Worm (Caenorhabditis elegans) whole organism, young adult: Measurements from ENCODE around the gene W01D2.1.

Source experiments
- F33H1.4 ChIP-seq: fragments of 200-800 bp; sonication (Bioruptor generic); IDR thresholded peaks from 2 replicates; pipeline ENCODE4 v1.3.6; 2022; ENCODE audit warnings: missing genetic modification reagents, missing genetic modification characterization, missing compliant biosample characterization
- F39B2.1 ChIP-seq: fragments of 200-800 bp; sonication (Bioruptor generic); IDR thresholded peaks from 2 replicates; pipeline ENCODE4 v1.3.6; 2022; ENCODE audit warnings: missing genetic modification reagents, missing genetic modification characterization, missing compliant biosample characterization
- K11D2.4 ChIP-seq: fragments of 200-800 bp; sonication (Bioruptor generic); IDR thresholded peaks from 2 replicates; pipeline ENCODE4 v1.3.6; 2022; ENCODE audit warnings: missing genetic modification reagents, missing genetic modification characterization, missing compliant biosample characterization
- K12H6.12 ChIP-seq: fragments of 200-800 bp; sonication (Bioruptor generic); optimal IDR thresholded peaks from 2 replicates; lab custom pipeline; 2018; ENCODE audit warnings: mild to moderate bottlenecking, missing genetic modification characterization, missing compliant biosample characterization
- Y53G8AR.9 ChIP-seq: fragments of 200-800 bp; sonication (Bioruptor generic); conservative IDR thresholded peaks from 2 replicates; pipeline ENCODE4 v1.3.6; 2022; ENCODE audit warnings: missing genetic modification reagents, missing genetic modification characterization, missing compliant biosample characterization
- Y56A3A.18 ChIP-seq: fragments of 200-800 bp; sonication (Bioruptor generic); IDR thresholded peaks from 2 replicates; pipeline ENCODE4 v1.3.6; 2022; ENCODE audit warnings: missing genetic modification reagents, missing genetic modification characterization, missing compliant biosample characterization
- Y95B8A.8 ChIP-seq: fragments of 200-800 bp; sonication (Bioruptor generic); IDR thresholded peaks from 2 replicates; pipeline ENCODE4 v1.3.6; 2022; ENCODE audit warnings: missing genetic modification reagents, missing genetic modification characterization, missing compliant biosample characterization
- ama-1 ChIP-seq, 3 experiments: fragments of 150-350 bp in 1 of 3; sonication (generic microtip) in 2 of 3; optimal IDR thresholded peaks; 2 replicates each; lab custom pipeline; 2014 to 2018; ENCODE audit warnings: missing biosample characterization in 2 of 3, missing genetic modification characterization in 2 of 3, missing genetic modification reagents in 2 of 3
- aptf-2 ChIP-seq: fragments of 200-800 bp; sonication (Bioruptor generic); conservative IDR thresholded peaks from 2 replicates; pipeline ENCODE4 v1.3.6; 2022; ENCODE audit warnings: missing genetic modification reagents, missing genetic modification characterization, missing compliant biosample characterization
- attf-3 ChIP-seq: fragments of 200-800 bp; sonication (Bioruptor generic); conservative IDR thresholded peaks from 2 replicates; pipeline ENCODE4 v1.3.6; 2022; ENCODE audit warnings: missing genetic modification reagents, missing genetic modification characterization, missing compliant biosample characterization
- bed-1 ChIP-seq: fragments of 200-800 bp; sonication (Bioruptor generic); IDR thresholded peaks from 2 replicates; pipeline ENCODE4 v1.3.6; 2022; ENCODE audit warnings: missing genetic modification reagents, missing genetic modification characterization, missing compliant biosample characterization
- ccch-3 ChIP-seq: fragments of 200-800 bp; sonication (Bioruptor generic); optimal IDR thresholded peaks from 2 replicates; lab custom pipeline; 2018; ENCODE audit warnings: mild to moderate bottlenecking, missing genetic modification characterization, missing compliant biosample characterization
- cebp-1 ChIP-seq, 2 experiments: fragments of 200-800 bp in 1 of 2; sonication (Bioruptor generic) in 1 of 2; sonication (generic microtip) in 1 of 2; IDR thresholded peaks in 1 of 2; optimal IDR thresholded peaks in 1 of 2; 2 replicates each; pipeline versions ENCODE4 v1.3.6 to Lab custom; 2017 to 2022; ENCODE audit warnings: missing compliant biosample characterization in 2 of 2, missing genetic modification characterization in 2 of 2, mild to moderate bottlenecking in 1 of 2, missing genetic modification reagents in 1 of 2, moderate library complexity in 1 of 2
- ceh-100 ChIP-seq: fragments of 200-800 bp; sonication (Bioruptor generic); IDR thresholded peaks from 2 replicates; pipeline ENCODE4 v1.3.6; 2022; ENCODE audit warnings: missing genetic modification reagents, missing genetic modification characterization, missing compliant biosample characterization
- ceh-27 ChIP-seq: fragments of 200-800 bp; sonication (Bioruptor generic); optimal IDR thresholded peaks from 2 replicates; lab custom pipeline; 2018; ENCODE audit warnings: mild to moderate bottlenecking, missing genetic modification characterization, moderate library complexity, missing compliant biosample characterization
- ceh-79 ChIP-seq: sonication (generic microtip); optimal IDR thresholded peaks from 2 replicates; lab custom pipeline; 2017; ENCODE audit warnings: mild to moderate bottlenecking, missing genetic modification characterization, missing compliant biosample characterization
- ceh-91 ChIP-seq: fragments of 200-800 bp; sonication (Bioruptor generic); IDR thresholded peaks from 2 replicates; pipeline ENCODE4 v1.3.6; 2022; ENCODE audit warnings: missing genetic modification reagents, missing genetic modification characterization, missing compliant biosample characterization
- chd-7 ChIP-seq: sonication (generic microtip); optimal IDR thresholded peaks from 2 replicates; lab custom pipeline; 2016; ENCODE audit warnings: mild to moderate bottlenecking, missing genetic modification characterization, moderate library complexity, missing compliant biosample characterization
- die-1 ChIP-seq: sonication (generic microtip); optimal IDR thresholded peaks from 2 replicates; lab custom pipeline; 2016; ENCODE audit warnings: missing genotype, mild to moderate bottlenecking, missing genetic modification characterization, missing compliant biosample characterization
- dox-1 ChIP-seq: fragments of 200-800 bp; sonication (Bioruptor generic); IDR thresholded peaks from 2 replicates; pipeline ENCODE4 v1.3.6; 2022; ENCODE audit warnings: missing genetic modification reagents, missing genetic modification characterization, missing compliant biosample characterization
- dpl-1 ChIP-seq: fragments of 150-350 bp; optimal IDR thresholded peaks from 2 replicates; lab custom pipeline; 2014; ENCODE audit warnings: missing biosample characterization, missing genetic modification reagents, missing genetic modification characterization
- egl-44 ChIP-seq: fragments of 200-800 bp; sonication (Bioruptor generic); IDR thresholded peaks from 2 replicates; pipeline ENCODE4 v1.3.6; 2022; ENCODE audit warnings: missing genetic modification reagents, missing genetic modification characterization, missing compliant biosample characterization
- egrh-3 ChIP-seq: fragments of 200-800 bp; sonication (Bioruptor generic); IDR thresholded peaks from 2 replicates; pipeline ENCODE4 v1.3.6; 2022; ENCODE audit warnings: missing genetic modification reagents, missing genetic modification characterization, missing compliant biosample characterization
- ekl-4 ChIP-seq: fragments of 200-800 bp; sonication (Bioruptor generic); IDR thresholded peaks from 2 replicates; pipeline ENCODE4 v1.3.6; 2022; ENCODE audit warnings: missing genetic modification reagents, missing genetic modification characterization, missing compliant biosample characterization
- hlh-26 ChIP-seq: fragments of 200-800 bp; sonication (Bioruptor generic); conservative IDR thresholded peaks from 2 replicates; pipeline ENCODE4 v1.3.6; 2022; ENCODE audit warnings: missing genetic modification reagents, missing genetic modification characterization, missing compliant biosample characterization
- hmg-1.2 ChIP-seq: fragments of 200-800 bp; sonication (Bioruptor generic); IDR thresholded peaks from 2 replicates; pipeline ENCODE4 v1.3.6; 2022; ENCODE audit warnings: missing genetic modification reagents, missing genetic modification characterization, missing compliant biosample characterization
- hsf-1 ChIP-seq: fragments of 200-800 bp; sonication (Bioruptor generic); IDR thresholded peaks from 2 replicates; pipeline ENCODE4 v1.3.6; 2022; ENCODE audit warnings: missing genetic modification reagents, missing genetic modification characterization, missing compliant biosample characterization
- let-526 ChIP-seq: fragments of 200-800 bp; sonication (Bioruptor generic); IDR thresholded peaks from 2 replicates; pipeline ENCODE4 v1.3.6; 2022; ENCODE audit warnings: missing genetic modification reagents, missing genetic modification characterization, missing compliant biosample characterization
- let-607 ChIP-seq, 2 experiments: fragments of 200-800 bp in 1 of 2; sonication (Bioruptor generic) in 1 of 2; sonication (generic microtip) in 1 of 2; optimal IDR thresholded peaks; 2 replicates each; lab custom pipeline; 2016 to 2018; ENCODE audit warnings: mild to moderate bottlenecking in 2 of 2, missing compliant biosample characterization in 2 of 2, missing genetic modification characterization in 2 of 2, moderate library complexity in 2 of 2, missing genotype in 1 of 2
- lin-35 ChIP-seq, 3 experiments: fragments of 150-350 bp in 2 of 3; sonication (generic microtip) in 1 of 3; optimal IDR thresholded peaks; 2 replicates each; lab custom pipeline; 2014 to 2018; ENCODE audit warnings: missing biosample characterization in 3 of 3, missing genetic modification characterization in 3 of 3, missing genetic modification reagents in 3 of 3
- lsl-1 ChIP-seq: fragments of 200-800 bp; sonication (Bioruptor generic); optimal IDR thresholded peaks from 2 replicates; lab custom pipeline; 2018; ENCODE audit warnings: mild to moderate bottlenecking, missing genetic modification characterization, moderate library complexity, missing compliant biosample characterization
- lsy-27 ChIP-seq: sonication (generic microtip); optimal IDR thresholded peaks from 2 replicates; lab custom pipeline; 2017; ENCODE audit warnings: missing genetic modification characterization, mild to moderate bottlenecking, missing compliant biosample characterization, antibody characterized with exemption, missing genotype, borderline replicate concordance; ENCODE audit not compliant: insufficient read depth
- madf-10 ChIP-seq: sonication (generic microtip); optimal IDR thresholded peaks from 2 replicates; lab custom pipeline; 2016; ENCODE audit warnings: mild to moderate bottlenecking, missing genetic modification characterization, missing compliant biosample characterization
- nfyb-1 ChIP-seq: fragments of 200-800 bp; sonication (Bioruptor generic); IDR thresholded peaks from 2 replicates; pipeline ENCODE4 v1.3.6; 2022; ENCODE audit warnings: missing genetic modification reagents, missing genetic modification characterization, missing compliant biosample characterization
- nhr-80 ChIP-seq: sonication (generic microtip); optimal IDR thresholded peaks from 2 replicates; lab custom pipeline; 2016; ENCODE audit warnings: missing genetic modification characterization, missing compliant biosample characterization
- pbrm-1 ChIP-seq: fragments of 200-800 bp; sonication (Bioruptor generic); IDR thresholded peaks from 2 replicates; pipeline ENCODE4 v1.3.6; 2022; ENCODE audit warnings: missing genetic modification reagents, missing genetic modification characterization, missing compliant biosample characterization
- rcor-1 ChIP-seq: fragments of 200-800 bp; sonication (Bioruptor generic); IDR thresholded peaks from 2 replicates; pipeline ENCODE4 v1.3.6; 2022; ENCODE audit warnings: missing genetic modification reagents, missing genetic modification characterization, missing compliant biosample characterization
- sea-2 ChIP-seq: fragments of 200-800 bp; sonication (Bioruptor generic); IDR thresholded peaks from 2 replicates; pipeline ENCODE4 v1.3.6; 2022; ENCODE audit warnings: missing genetic modification characterization, missing compliant biosample characterization
- snpc-1.1 ChIP-seq: sonication (generic microtip); optimal IDR thresholded peaks from 2 replicates; lab custom pipeline; 2017; ENCODE audit warnings: missing genetic modification characterization, mild to moderate bottlenecking, missing compliant biosample characterization, antibody characterized with exemption, moderate library complexity, missing genotype, missing genetic modification reagents; ENCODE audit not compliant: insufficient read depth
- sptf-2 ChIP-seq: fragments of 200-800 bp; sonication (Bioruptor generic); optimal IDR thresholded peaks from 2 replicates; lab custom pipeline; 2018; ENCODE audit warnings: mild to moderate bottlenecking, missing genetic modification characterization, missing compliant biosample characterization
- tbp1 ChIP-seq: fragments of 200-800 bp; sonication (Bioruptor generic); optimal IDR thresholded peaks from 2 replicates; lab custom pipeline; 2018; ENCODE audit warnings: mild to moderate bottlenecking, missing genetic modification characterization, missing compliant biosample characterization
- unc-62 ChIP-seq: fragments of 150-350 bp; optimal IDR thresholded peaks from 2 replicates; lab custom pipeline; 2014; ENCODE audit warnings: missing biosample characterization, missing genetic modification reagents, missing genetic modification characterization
- ztf-18 ChIP-seq: sonication (generic microtip); optimal IDR thresholded peaks from 2 replicates; lab custom pipeline; 2016; ENCODE audit warnings: missing genotype, mild to moderate bottlenecking, missing genetic modification characterization, missing compliant biosample characterization
- ztf-28 ChIP-seq: fragments of 200-800 bp; sonication (Bioruptor generic); IDR thresholded peaks from 2 replicates; pipeline ENCODE4 v1.3.6; 2022; ENCODE audit warnings: missing genetic modification reagents, missing genetic modification characterization, missing compliant biosample characterization
- ztf-6 ChIP-seq: fragments of 200-800 bp; sonication (Bioruptor generic); IDR thresholded peaks from 2 replicates; pipeline ENCODE4 v1.3.6; 2022; ENCODE audit warnings: missing genetic modification reagents, missing genetic modification characterization, missing compliant biosample characterization

W01D2.1 gene

DNA sequence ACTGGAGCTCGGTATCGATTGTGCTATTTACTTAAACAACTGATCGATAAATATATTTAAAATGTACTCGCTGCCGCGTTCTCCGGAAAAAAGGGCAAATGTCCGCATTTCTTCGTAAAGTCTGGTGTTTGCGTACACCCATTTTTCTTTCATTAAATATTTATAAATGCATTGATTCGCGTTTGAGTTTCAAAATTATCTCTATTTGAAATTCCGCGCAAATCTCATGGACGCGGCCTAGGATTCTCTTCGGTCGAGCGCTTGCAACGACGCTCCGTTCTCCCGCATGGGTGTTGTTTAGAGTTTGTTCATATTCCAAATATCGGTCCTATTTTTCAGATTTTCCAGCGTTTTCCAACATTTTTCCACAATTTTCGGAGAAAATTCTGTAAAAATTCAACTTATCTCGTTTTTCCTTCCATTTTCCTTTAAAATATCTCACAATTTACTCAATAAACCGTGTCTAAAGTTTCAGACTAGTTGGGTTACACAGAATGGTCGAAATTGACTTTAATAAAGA, 20.3 kb upstream of the W01D2.1 start, which contains the start of gene eif-3.B (continued):
- TF ChIP-seq pbrm-1 (GFP tag; lab: Robert Waterston, UW) (peak; percentile 80), nfyb-1 (GFP tag; lab: Robert Waterston, UW) (peak; percentile 70; the same call in 1 of the 2 replicates), ceh-27 (GFP tag; lab: Kevin White, UChicago) (peak; percentile 93), chd-7 (tag; lab: Kevin White, UChicago) (no peak), egl-44 (GFP tag; lab: Robert Waterston, UW) (peak; percentile 51; the same call in 1 of the 2 replicates), Y56A3A.18 (no peak), unc-62 (GFP tag; lab: Kevin White, UChicago) (no peak), Y95B8A.8 (GFP tag; lab: Robert Waterston, UW) (0 out of 2 replicates have a peak, but pooled peaks have one; percentile 37), ceh-100 (GFP tag; lab: Robert Waterston, UW) (peak; percentile 73), snpc-1.1 (tag; lab: Kevin White, UChicago) (peak; percentile 38), let-607 (tag; optimal IDR thresholded peaks at IDR 0.05; lab: Kevin White, UChicago) (peak in 1 of 2 experiments; percentile 86), ztf-28 (0 out of 2 replicates have a peak, but pooled peaks have one; percentile 40), ceh-91 (GFP tag; lab: Robert Waterston, UW) (peak; percentile 39; the same call in 1 of the 2 replicates), sea-2 (no peak), dox-1 (peak; percentile 80), rcor-1 (GFP tag; lab: Robert Waterston, UW) (peak; percentile 86), dpl-1 (GFP tag; lab: Kevin White, UChicago) (peak; percentile 71), ceh-79 (tag; lab: Kevin White, UChicago) (no peak), Y53G8AR.9 (GFP tag; lab: Robert Waterston, UW) (0 out of 2 replicates have a peak, but pooled peaks have one; percentile 45), ccch-3 (GFP tag; lab: Kevin White, UChicago) (no peak), K12H6.12 (peak; percentile 79), ama-1 (optimal IDR thresholded peaks at IDR 0.05; lab: Kevin White, UChicago) (no peak), ama-1 (GFP tag; optimal IDR thresholded peaks at IDR 0.05; lab: Kevin White, UChicago) (no peak), F33H1.4 (GFP tag; lab: Robert Waterston, UW) (peak; percentile 65), K11D2.4 (0 out of 2 replicates have a peak, but pooled peaks have one; percentile 61), let-526 (GFP tag; lab: Robert Waterston, UW) (peak; percentile 81; the same call in 1 of the 2 replicates), madf-10 (tag; lab: Kevin White, UChicago) (peak; percentile 77), hsf-1 (GFP tag; lab: Robert Waterston, UW) (0 out of 2 replicates have a peak, but pooled peaks have one; percentile 52), tbp1 (peak; percentile 50), hlh-26 (GFP tag; lab: Robert Waterston, UW) (no peak), cebp-1 (GFP tag; IDR thresholded peaks at IDR 0.05; lab: Robert Waterston, UW) (0 out of 2 replicates have a peak, but pooled peaks have one; percentile 44), cebp-1 (tag; optimal IDR thresholded peaks at IDR 0.05; lab: Kevin White, UChicago) (peak; percentile 82), nhr-80 (tag; lab: Kevin White, UChicago) (peak; percentile 40), sptf-2 (GFP tag; lab: Kevin White, UChicago) (no peak), lsl-1 (peak; percentile 54), die-1 (tag; lab: Kevin White, UChicago) (peak; percentile 1), ztf-18 (peak; percentile 44), attf-3 (GFP tag; lab: Robert Waterston, UW) (peak; percentile 95), ekl-4 (GFP tag; lab: Robert Waterston, UW) (peak; percentile 83), lin-35 (GFP tag; optimal IDR thresholded peaks at IDR 0.05; lab: Kevin White, UChicago) (peak in 2 of 3 experiments; percentile 17 to 91), ztf-6 (GFP tag; lab: Robert Waterston, UW) (0 out of 2 replicates have a peak, but pooled peaks have one; percentile 14), lsy-27 (tag; lab: Kevin White, UChicago) (no peak), bed-1 (GFP tag; lab: Robert Waterston, UW) (no peak), F39B2.1 (GFP tag; lab: Robert Waterston, UW) (no peak), egrh-3 (GFP tag; lab: Robert Waterston, UW) (no peak), hmg-1.2 (GFP tag; lab: Robert Waterston, UW) (peak; percentile 38), aptf-2 (peak; percentile 62; the same call in 1 of the 2 replicates)
